Worm (Caenorhabditis elegans) whole organism, mixed stage, embryonic: ENCODE results near the gene ifa-1.

ENCODE experiments used
- ceh-43 ChIP-seq: fragments of 200-800 bp; sonication (Bioruptor generic); optimal IDR thresholded peaks from 2 replicates; lab custom pipeline; 2018; ENCODE audit warnings: mild to moderate bottlenecking, missing genetic modification characterization, moderate library complexity, missing compliant biosample characterization
- cnd-1 ChIP-seq: fragments of 200-800 bp; sonication (Bioruptor generic); optimal IDR thresholded peaks from 2 replicates; lab custom pipeline; 2018; ENCODE audit warnings: mild to moderate bottlenecking, missing genetic modification characterization, missing compliant biosample characterization
- elt-1 ChIP-seq: sonication (generic microtip); optimal IDR thresholded peaks from 2 replicates; lab custom pipeline; 2017; ENCODE audit warnings: missing genetic modification characterization, mild to moderate bottlenecking, missing compliant biosample characterization, antibody characterized with exemption, moderate library complexity, borderline replicate concordance; ENCODE audit not compliant: insufficient read depth
- elt-3 ChIP-seq: fragments of 150-350 bp; optimal IDR thresholded peaks from 2 replicates; lab custom pipeline; 2014; ENCODE audit warnings: missing biosample characterization, missing genetic modification characterization
- lin-13 ChIP-seq: fragments of 150-350 bp; optimal IDR thresholded peaks from 2 replicates; lab custom pipeline; 2014; ENCODE audit warnings: missing biosample characterization, missing genetic modification characterization
- mls-2 ChIP-seq: sonication (generic microtip); optimal IDR thresholded peaks from 2 replicates; lab custom pipeline; 2016; ENCODE audit warnings: mild to moderate bottlenecking, missing genetic modification characterization, moderate library complexity, missing compliant biosample characterization
- nhr-12 ChIP-seq: fragments of 150-350 bp; optimal IDR thresholded peaks from 2 replicates; lab custom pipeline; 2014; ENCODE audit warnings: missing biosample characterization, missing genetic modification characterization
- unc-62 ChIP-seq: fragments of 150-350 bp; optimal IDR thresholded peaks from 2 replicates; lab custom pipeline; 2014; ENCODE audit warnings: missing biosample characterization, missing genetic modification reagents, missing genetic modification characterization

- TF ChIP-seq ceh-43 (GFP tag; lab: Kevin White, UChicago) (peak; percentile 1), elt-1 (no peak), mls-2 (tag; lab: Kevin White, UChicago) (peak; percentile 35), elt-3 (no peak), unc-62 (no peak), nhr-12 (tag; lab: Kevin White, UChicago) (no peak), lin-13 (no peak), cnd-1 (tag; lab: Kevin White, UChicago) (peak; percentile 24)
Observed at ce11 chrX:11262319-11263074, 8.5 kb upstream of the ifa-1 start, which contains the start of gene C03A3.2.
